Fruit fly (Drosophila melanogaster) whole organism, pupa: ENCODE data around the gene CG3857.

Experiments used
- CG10348 ChIP-seq: fragments of 200-800 bp; sonication (Bioruptor generic); IDR thresholded peaks from 2 replicates; pipeline ENCODE4 v1.3.6; 2022; ENCODE audit warnings: missing biosample characterization, missing genetic modification characterization
- CG14655 ChIP-seq: fragments of 200-800 bp; sonication (Bioruptor generic); optimal IDR thresholded peaks from 3 replicates; lab custom pipeline; 2017; ENCODE audit warnings: mild to moderate bottlenecking, missing biosample characterization, missing genetic modification reagents, missing genetic modification characterization
- CG34367 ChIP-seq: fragments of 200-800 bp; sonication (Bioruptor generic); optimal IDR thresholded peaks from 2 replicates; lab custom pipeline; 2018; ENCODE audit warnings: missing biosample characterization, mild to moderate bottlenecking, missing genetic modification characterization
- CG8301 ChIP-seq: fragments of 200-800 bp; sonication (Bioruptor generic); optimal IDR thresholded peaks from 2 replicates; lab custom pipeline; 2018; ENCODE audit warnings: missing biosample characterization, mild to moderate bottlenecking, missing genetic modification characterization
- CG9948 ChIP-seq: fragments of 200-800 bp; sonication (Bioruptor generic); optimal IDR thresholded peaks from 2 replicates; lab custom pipeline; 2018; ENCODE audit warnings: missing biosample characterization, mild to moderate bottlenecking, missing genetic modification characterization, moderate library complexity
- EcR ChIP-seq: fragments of 200-800 bp; sonication (Bioruptor generic); optimal IDR thresholded peaks from 3 replicates; lab custom pipeline; 2019; ENCODE audit warnings: missing biosample characterization, missing genetic modification characterization, mild to moderate bottlenecking, moderate library complexity, missing genetic modification reagents
- Pif1A ChIP-seq: fragments of 200-800 bp; sonication (Bioruptor generic); optimal IDR thresholded peaks from 3 replicates; lab custom pipeline; 2016; ENCODE audit warnings: missing biosample characterization, missing genetic modification characterization
- Pif1B ChIP-seq: fragments of 200-800 bp; sonication (Bioruptor generic); optimal IDR thresholded peaks from 3 replicates; lab custom pipeline; 2016; ENCODE audit warnings: missing biosample characterization, missing genetic modification characterization
- Snoo ChIP-seq: fragments of 200-800 bp; sonication (Bioruptor generic); optimal IDR thresholded peaks from 3 replicates; lab custom pipeline; 2017; ENCODE audit warnings: missing biosample characterization, mild to moderate bottlenecking, missing genetic modification characterization, inconsistent platforms
- gl ChIP-seq: fragments of 200-800 bp; sonication (Bioruptor generic); optimal IDR thresholded peaks from 2 replicates; lab custom pipeline; 2018; ENCODE audit warnings: missing biosample characterization, mild to moderate bottlenecking, missing genetic modification characterization

DNA sequence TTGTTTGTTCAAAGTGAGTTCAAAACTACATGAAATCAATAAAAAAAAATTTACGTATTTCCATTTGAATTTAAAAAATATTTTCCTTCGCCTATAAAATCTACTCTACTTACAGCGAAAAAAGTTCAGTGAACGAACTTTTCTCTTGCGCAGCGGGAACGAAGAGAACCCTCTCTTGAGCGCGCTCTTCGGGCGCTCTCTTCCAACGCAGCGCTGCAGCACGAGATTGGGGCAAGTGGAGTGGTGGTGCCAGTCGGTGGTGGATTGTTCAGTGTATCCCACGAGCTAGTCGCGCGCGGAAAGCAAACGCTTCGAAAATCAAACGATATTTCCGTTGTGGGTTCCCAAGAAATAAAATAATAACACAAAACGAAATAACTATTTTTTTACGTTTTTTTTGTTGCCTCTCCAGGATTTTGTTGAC, 1.8 kb upstream of the CG3857 start, which contains the start of gene Hr4:
- TF ChIP-seq Pif1A (GFP tag; lab: Kevin White, UChicago) (peak; percentile 10), Snoo (tag; lab: Kevin White, UChicago) (peak; percentile 4), CG9948 (tag; lab: Kevin White, UChicago) (no peak), CG34367 (tag; lab: Kevin White, UChicago) (no peak), Pif1B (GFP tag; lab: Kevin White, UChicago) (peak; percentile 28), CG14655 (GFP tag; lab: Kevin White, UChicago) (no peak), EcR (GFP tag; lab: Kevin White, UChicago) (peak; percentile 99), CG10348 (GFP tag; lab: Robert Waterston, UW) (no peak), gl (no peak), CG8301 (tag; lab: Kevin White, UChicago) (no peak)
